Fruit fly (Drosophila melanogaster) whole organism, embryonic: ENCODE measurements around the gene CG43127.
A peak's percentile ranks its signal among the peaks of the same experiment; 100 is the strongest.

ENCODE experiments used
- Adf1 ChIP-seq: fragments of 200-800 bp; sonication (Bioruptor generic); IDR thresholded peaks from 2 replicates; pipeline ENCODE4 v1.3.6; 2022; ENCODE audit warnings: missing biosample characterization, missing genetic modification characterization
- Atf6 ChIP-seq: fragments of 200-800 bp; sonication (Bioruptor generic); IDR thresholded peaks from 2 replicates; pipeline ENCODE4 v1.3.6; 2022; ENCODE audit warnings: missing biosample characterization, missing genetic modification characterization
- B-H1 ChIP-seq: fragments of 200-800 bp; sonication (Bioruptor generic); IDR thresholded peaks from 3 replicates; pipeline ENCODE4 v1.3.6; 2022; ENCODE audit warnings: missing biosample characterization, missing genetic modification characterization
- CG10654 ChIP-seq: fragments of 200-800 bp; sonication (Bioruptor generic); optimal IDR thresholded peaks from 2 replicates; lab custom pipeline; 2016; ENCODE audit warnings: missing biosample characterization, missing genetic modification characterization
- CG11504 ChIP-seq: fragments of 200-800 bp; sonication (Bioruptor generic); optimal IDR thresholded peaks from 3 replicates; lab custom pipeline; 2019; ENCODE audit warnings: missing biosample characterization, mild to moderate bottlenecking, missing genetic modification characterization, moderate library complexity
- CG14667 ChIP-seq: fragments of 200-800 bp; sonication (Bioruptor generic); IDR thresholded peaks from 2 replicates; pipeline ENCODE4 v1.3.6; 2022; ENCODE audit warnings: missing biosample characterization, missing genetic modification characterization
- CG15073 ChIP-seq: fragments of 200-800 bp; sonication (Bioruptor generic); optimal IDR thresholded peaks from 2 replicates; lab custom pipeline; 2016; ENCODE audit warnings: missing biosample characterization, missing genetic modification characterization
- CG15514 ChIP-seq: fragments of 200-800 bp; sonication (Bioruptor generic); optimal IDR thresholded peaks from 3 replicates; lab custom pipeline; 2017; ENCODE audit warnings: missing biosample characterization, missing genetic modification characterization, mild to moderate bottlenecking, moderate library complexity, missing genetic modification reagents
- CG17359 ChIP-seq: fragments of 200-800 bp; sonication (Bioruptor generic); optimal IDR thresholded peaks from 3 replicates; lab custom pipeline; 2018; ENCODE audit warnings: missing biosample characterization, mild to moderate bottlenecking, missing genetic modification characterization, moderate library complexity
- CG18011 ChIP-seq: fragments of 200-800 bp; sonication (Bioruptor generic); optimal IDR thresholded peaks from 2 replicates; lab custom pipeline; 2017; ENCODE audit warnings: missing biosample characterization, missing genetic modification characterization, mild to moderate bottlenecking, moderate library complexity, missing genotype
- CG2120 ChIP-seq: fragments of 200-800 bp; sonication (Bioruptor generic); optimal IDR thresholded peaks from 3 replicates; lab custom pipeline; 2016; ENCODE audit warnings: missing biosample characterization, missing genetic modification characterization
- CG31441 ChIP-seq: fragments of 200-800 bp; sonication (Bioruptor generic); IDR thresholded peaks from 2 replicates; pipeline ENCODE4 v1.3.6; 2022; ENCODE audit warnings: missing biosample characterization, missing genetic modification characterization
- CG32772 ChIP-seq: fragments of 200-800 bp; sonication (Bioruptor generic); IDR thresholded peaks from 2 replicates; pipeline ENCODE4 v1.3.6; 2022; ENCODE audit warnings: missing biosample characterization, missing genetic modification characterization
- CG3281 ChIP-seq: fragments of 200-800 bp; sonication (Bioruptor generic); optimal IDR thresholded peaks from 3 replicates; lab custom pipeline; 2017; ENCODE audit warnings: missing biosample characterization, mild to moderate bottlenecking, missing genetic modification characterization
- CG3838 ChIP-seq: fragments of 200-800 bp; sonication (Bioruptor generic); optimal IDR thresholded peaks from 3 replicates; lab custom pipeline; 2016; ENCODE audit warnings: missing biosample characterization, missing genetic modification characterization
- CG3995 ChIP-seq: fragments of 200-800 bp; sonication (Bioruptor generic); optimal IDR thresholded peaks from 3 replicates; lab custom pipeline; 2016; ENCODE audit warnings: missing biosample characterization, missing genetic modification characterization
- CG4820 ChIP-seq: fragments of 200-800 bp; sonication (Bioruptor generic); optimal IDR thresholded peaks from 3 replicates; lab custom pipeline; 2016; ENCODE audit warnings: missing biosample characterization, missing genetic modification characterization
- CG6765 ChIP-seq: fragments of 200-800 bp; sonication (Bioruptor generic); optimal IDR thresholded peaks from 3 replicates; lab custom pipeline; 2017; ENCODE audit warnings: missing biosample characterization, mild to moderate bottlenecking, missing genetic modification characterization
- CG7556 ChIP-seq: fragments of 200-800 bp; sonication (Bioruptor generic); optimal IDR thresholded peaks from 2 replicates; lab custom pipeline; 2017; ENCODE audit warnings: missing biosample characterization, mild to moderate bottlenecking, missing genetic modification characterization
- CG8765 ChIP-seq: fragments of 200-800 bp; sonication (Bioruptor generic); IDR thresholded peaks from 2 replicates; pipeline ENCODE4 v1.3.6; 2022; ENCODE audit warnings: missing biosample characterization, missing genetic modification characterization
- CG9932 ChIP-seq: fragments of 200-800 bp; sonication (Bioruptor generic); IDR thresholded peaks from 2 replicates; pipeline ENCODE4 v1.3.6; 2022; ENCODE audit warnings: missing biosample characterization, missing genetic modification characterization
- Chrac-16 ChIP-seq: fragments of 200-800 bp; sonication (Bioruptor generic); optimal IDR thresholded peaks from 3 replicates; lab custom pipeline; 2016; ENCODE audit warnings: missing biosample characterization, missing genetic modification characterization
- Dfd ChIP-seq, 2 experiments: fragments of >200 bp; optimal IDR thresholded peaks; 2 replicates each; lab custom pipeline; 2017; ENCODE audit warnings: missing biosample characterization in 2 of 2, missing genetic modification characterization in 2 of 2
- HLHmδ ChIP-seq: fragments of 200-800 bp; sonication (Bioruptor generic); optimal IDR thresholded peaks from 2 replicates; lab custom pipeline; 2018; ENCODE audit warnings: missing biosample characterization, mild to moderate bottlenecking, missing genetic modification characterization, moderate library complexity
- Hand ChIP-seq: fragments of 200-800 bp; sonication (Bioruptor generic); optimal IDR thresholded peaks from 2 replicates; lab custom pipeline; 2017; ENCODE audit warnings: mild to moderate bottlenecking, missing biosample characterization, missing genetic modification reagents, missing genetic modification characterization
- MTF-1 ChIP-seq: fragments of 200-800 bp; sonication (Bioruptor generic); optimal IDR thresholded peaks from 2 replicates; lab custom pipeline; 2018; ENCODE audit warnings: missing biosample characterization, mild to moderate bottlenecking, missing genetic modification characterization, borderline replicate concordance
- Myb ChIP-seq: fragments of 200-800 bp; sonication (Bioruptor generic); optimal IDR thresholded peaks from 2 replicates; lab custom pipeline; 2016; ENCODE audit warnings: missing biosample characterization, missing genetic modification characterization
- NfI ChIP-seq: fragments of 200-800 bp; sonication (Bioruptor generic); optimal IDR thresholded peaks from 3 replicates; lab custom pipeline; 2018; ENCODE audit warnings: missing biosample characterization, mild to moderate bottlenecking, missing genetic modification characterization, moderate library complexity
- Oli ChIP-seq: fragments of 200-800 bp; sonication (Bioruptor generic); optimal IDR thresholded peaks from 2 replicates; lab custom pipeline; 2018; ENCODE audit warnings: missing biosample characterization, mild to moderate bottlenecking, missing genetic modification characterization, moderate library complexity
- Ptx1 ChIP-seq: fragments of 200-800 bp; sonication (Bioruptor generic); IDR thresholded peaks from 2 replicates; pipeline ENCODE4 v1.3.6; 2022; ENCODE audit warnings: missing biosample characterization, missing genetic modification characterization
- ab ChIP-seq: fragments of 200-800 bp; sonication (Bioruptor generic); optimal IDR thresholded peaks from 2 replicates; lab custom pipeline; 2016; ENCODE audit warnings: missing biosample characterization, missing genetic modification characterization
- az2 ChIP-seq: fragments of 200-800 bp; sonication (Bioruptor generic); optimal IDR thresholded peaks from 3 replicates; lab custom pipeline; 2016; ENCODE audit warnings: missing biosample characterization, missing genetic modification characterization
- ci ChIP-seq: fragments of 200-800 bp; sonication (Bioruptor generic); IDR thresholded peaks from 3 replicates; pipeline ENCODE4 v1.3.6; 2022; ENCODE audit warnings: missing biosample characterization, missing genetic modification characterization
- crol ChIP-seq: fragments of 200-800 bp; sonication (Bioruptor generic); IDR thresholded peaks from 2 replicates; pipeline ENCODE4 v1.3.6; 2022; ENCODE audit warnings: missing biosample characterization, missing genetic modification characterization
- dysf ChIP-seq: fragments of 200-800 bp; sonication (Bioruptor generic); IDR thresholded peaks from 3 replicates; pipeline ENCODE4 v1.3.6; 2022; ENCODE audit warnings: missing biosample characterization, missing genetic modification characterization
- fd64A ChIP-seq: fragments of 200-800 bp; sonication (Bioruptor generic); optimal IDR thresholded peaks from 3 replicates; lab custom pipeline; 2018; ENCODE audit warnings: missing biosample characterization, mild to moderate bottlenecking, missing genetic modification characterization
- jigr1 ChIP-seq: fragments of 200-800 bp; sonication (Bioruptor generic); IDR thresholded peaks from 3 replicates; pipeline ENCODE4 v1.3.6; 2022; ENCODE audit warnings: missing biosample characterization, missing genetic modification characterization
- kay ChIP-seq: fragments of 200-800 bp; sonication (Bioruptor generic); optimal IDR thresholded peaks from 2 replicates; lab custom pipeline; 2016; ENCODE audit warnings: missing biosample characterization, missing genetic modification characterization
- nom ChIP-seq: fragments of 200-800 bp; sonication (Bioruptor generic); optimal IDR thresholded peaks from 2 replicates; lab custom pipeline; 2017; ENCODE audit warnings: missing biosample characterization, missing genetic modification characterization, mild to moderate bottlenecking, moderate library complexity, missing genetic modification reagents
- psq ChIP-seq: fragments of 200-800 bp; sonication (Bioruptor generic); optimal IDR thresholded peaks from 2 replicates; lab custom pipeline; 2017; ENCODE audit warnings: missing biosample characterization, missing genetic modification characterization
- pzg ChIP-seq: fragments of 200-800 bp; sonication (Bioruptor generic); optimal IDR thresholded peaks from 3 replicates; lab custom pipeline; 2018; ENCODE audit warnings: missing biosample characterization, mild to moderate bottlenecking, missing genetic modification characterization, moderate library complexity
- rib ChIP-seq: fragments of 200-800 bp; sonication (Bioruptor generic); IDR thresholded peaks from 2 replicates; pipeline ENCODE4 v1.3.6; 2022; ENCODE audit warnings: missing biosample characterization, missing genetic modification characterization
- scrt ChIP-seq: fragments of 200-800 bp; sonication (Bioruptor generic); optimal IDR thresholded peaks from 2 replicates; lab custom pipeline; 2018; ENCODE audit warnings: missing biosample characterization, mild to moderate bottlenecking, missing genetic modification characterization, moderate library complexity
- shn ChIP-seq: fragments of 200-800 bp; sonication (Bioruptor generic); optimal IDR thresholded peaks from 3 replicates; lab custom pipeline; 2016; ENCODE audit warnings: missing biosample characterization, missing genetic modification characterization
- so ChIP-seq: fragments of 200-800 bp; sonication (Bioruptor generic); IDR thresholded peaks from 3 replicates; pipeline ENCODE4 v1.3.6; 2022; ENCODE audit warnings: missing biosample characterization, missing genetic modification characterization
- stwl ChIP-seq: fragments of 200-800 bp; sonication (Bioruptor generic); optimal IDR thresholded peaks from 3 replicates; lab custom pipeline; 2018; ENCODE audit warnings: missing biosample characterization, mild to moderate bottlenecking, missing genetic modification characterization, moderate library complexity
- vfl ChIP-seq: fragments of 200-800 bp; sonication (Bioruptor generic); optimal IDR thresholded peaks from 2 replicates; lab custom pipeline; 2016; ENCODE audit warnings: missing biosample characterization, missing genetic modification characterization
- z ChIP-seq: fragments of 200-800 bp; sonication (Bioruptor generic); IDR thresholded peaks from 3 replicates; pipeline ENCODE4 v1.3.6; 2022; ENCODE audit warnings: missing biosample characterization, missing genetic modification characterization
- zen2 ChIP-seq: fragments of 200-800 bp; sonication (Bioruptor generic); IDR thresholded peaks from 3 replicates; pipeline ENCODE4 v1.3.6; 2022; ENCODE audit warnings: missing biosample characterization, missing genetic modification characterization; ENCODE audit not compliant: partially characterized antibody

Gene CG43127

dm6 chr3L:10660744-10661589, 35.6 kb upstream of the CG43127 start, which contains the start of the genes CG32066 and CG8003 (continued):
- peak; percentile 2 for TF ChIP-seq Hand (GFP tag; lab: Kevin White, UChicago)
- TF ChIP-seq ci (GFP tag; lab: Robert Waterston, UW): peak; percentile 62; the same call in 2 of the 3 replicates
- peak; percentile 56 for TF ChIP-seq CG4820 (GFP tag; lab: Kevin White, UChicago)
- TF ChIP-seq pzg (GFP tag; lab: Kevin White, UChicago): peak; percentile 61
- TF ChIP-seq az2: no peak
- no peak for TF ChIP-seq kay (GFP tag; lab: Kevin White, UChicago)
- TF ChIP-seq Dfd (GFP tag; optimal IDR thresholded peaks at IDR 0.05; lab: Kevin White, UChicago): no peak
- no peak for TF ChIP-seq dysf
- TF ChIP-seq rib (GFP tag; lab: Robert Waterston, UW): no peak
- no peak for TF ChIP-seq CG10654 (GFP tag; lab: Kevin White, UChicago)
- TF ChIP-seq Oli: no peak
- TF ChIP-seq shn (GFP tag; lab: Kevin White, UChicago): no peak
- peak; percentile 57 for TF ChIP-seq CG15514
- TF ChIP-seq MTF-1 (GFP tag; lab: Kevin White, UChicago): peak; percentile 65
- TF ChIP-seq NfI (GFP tag; lab: Kevin White, UChicago): peak; percentile 42
- no peak; the same call in 2 of the 3 replicates for TF ChIP-seq B-H1 (GFP tag; lab: Robert Waterston, UW)
- no peak for TF ChIP-seq CG3838 (GFP tag; lab: Kevin White, UChicago)
- no peak; the same call in 2 of the 3 replicates for TF ChIP-seq zen2 (GFP tag; lab: Robert Waterston, UW)
- peak; percentile 76 for TF ChIP-seq HLHmδ (GFP tag; lab: Kevin White, UChicago)
- TF ChIP-seq CG18011 (GFP tag; lab: Kevin White, UChicago): no peak
- no peak for TF ChIP-seq psq
- peak; percentile 50 for TF ChIP-seq CG11504 (tag; lab: Kevin White, UChicago)
- TF ChIP-seq Chrac-16: no peak
- peak; percentile 13 for TF ChIP-seq nom (GFP tag; lab: Kevin White, UChicago)
- TF ChIP-seq stwl (tag; lab: Kevin White, UChicago): peak; percentile 14
- TF ChIP-seq Ptx1 (GFP tag; lab: Robert Waterston, UW): 0 out of 2 replicates have a peak, but pooled peaks have one; percentile 35
- TF ChIP-seq CG31441: peak; percentile 27; the same call in 1 of the 2 replicates
- TF ChIP-seq CG15073 (GFP tag; lab: Kevin White, UChicago): no peak
- no peak for TF ChIP-seq z (GFP tag; lab: Robert Waterston, UW)
- TF ChIP-seq scrt (GFP tag; lab: Kevin White, UChicago): peak; percentile 26
- TF ChIP-seq CG17359: peak; percentile 4
- peak; percentile 50 for TF ChIP-seq CG6765 (GFP tag; lab: Kevin White, UChicago)
- TF ChIP-seq CG14667 (GFP tag; lab: Robert Waterston, UW): no peak
- TF ChIP-seq Adf1: no peak
- TF ChIP-seq CG3281 (GFP tag; lab: Kevin White, UChicago): peak; percentile 43
- TF ChIP-seq so (GFP tag; lab: Robert Waterston, UW): 0 out of 3 replicates have a peak, but pooled peaks have one; percentile 33
- TF ChIP-seq CG3995 (GFP tag; lab: Kevin White, UChicago): no peak
- peak; percentile 74 for TF ChIP-seq CG9932 (GFP tag; lab: Robert Waterston, UW)
- TF ChIP-seq fd64A (GFP tag; lab: Kevin White, UChicago): no peak
- no peak for TF ChIP-seq jigr1 (GFP tag; lab: Robert Waterston, UW)
- TF ChIP-seq crol (GFP tag; lab: Robert Waterston, UW): no peak
- no peak for TF ChIP-seq CG32772 (GFP tag; lab: Robert Waterston, UW)
- peak; percentile 54 for TF ChIP-seq CG7556 (GFP tag; lab: Kevin White, UChicago)
- TF ChIP-seq ab (GFP tag; lab: Kevin White, UChicago): no peak
- TF ChIP-seq CG2120 (GFP tag; lab: Kevin White, UChicago): peak; percentile 37
- no peak for TF ChIP-seq Myb (GFP tag; lab: Kevin White, UChicago)
- no peak for TF ChIP-seq CG8765 (GFP tag; lab: Robert Waterston, UW)
- TF ChIP-seq Atf6 (GFP tag; lab: Robert Waterston, UW): peak; percentile 40; the same call in 1 of the 2 replicates
- peak; percentile 40 for TF ChIP-seq vfl (GFP tag; lab: Kevin White, UChicago)
